Fruit fly (Drosophila melanogaster): ENCODE measurements around the gene eIF3e.
A peak's percentile ranks its signal among the peaks of the same experiment; 100 is the strongest.

eIF3e gene

DNA sequence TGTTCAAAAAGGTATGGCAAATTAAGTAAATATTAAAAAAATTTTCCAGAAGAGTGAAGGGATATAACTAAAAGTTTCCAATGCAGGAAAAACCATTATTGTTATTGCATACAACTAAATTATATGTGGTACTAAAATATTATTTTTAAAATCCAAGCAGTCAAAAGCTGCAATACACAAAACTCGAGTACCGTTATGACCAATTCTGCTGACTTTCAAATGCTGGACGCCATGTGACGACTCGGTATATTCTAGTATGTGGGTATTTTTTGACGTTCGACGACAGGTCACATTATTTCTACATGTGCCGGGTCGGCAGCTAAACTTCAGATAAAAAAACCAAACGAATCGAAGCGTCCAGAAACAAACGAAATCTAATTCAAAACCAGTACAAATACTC lies 21.4 kb upstream of the eIF3e start (continued):
- TF ChIP-seq CG30020 (tag; optimal IDR thresholded peaks at IDR 0.05) (peak; percentile 24), Elba2 (GFP tag; optimal IDR thresholded peaks at IDR 0.05) (no peak), onecut (GFP tag; IDR thresholded peaks at IDR 0.05) (no peak), CG1647 (GFP tag; optimal IDR thresholded peaks at IDR 0.05) (no peak), CG8290 (GFP tag; optimal IDR thresholded peaks at IDR 0.05) (peak; percentile 72), CG8290 (tag; optimal IDR thresholded peaks at IDR 0.05) (peak in 1 of 2 experiments; percentile 69), fu2 (GFP tag; optimal IDR thresholded peaks at IDR 0.05) (no peak), unc-4 (GFP tag; IDR thresholded peaks at IDR 0.05; ENCODE audit: partially characterized antibody) (no peak), CG1602 (GFP tag; optimal IDR thresholded peaks at IDR 0.05) (no peak), ab (GFP tag; optimal IDR thresholded peaks at IDR 0.05) (no peak), wor (GFP tag; IDR thresholded peaks at IDR 0.05) (no peak), GATAe (GFP tag; conservative IDR thresholded peaks at IDR 0.05) (peak; percentile 44; the same call in 1 of the 2 replicates), Atf-2 (GFP tag; optimal IDR thresholded peaks at IDR 0.05) (peak; percentile 18), chif (GFP tag; optimal IDR thresholded peaks at IDR 0.05) (peak in 1 of 2 experiments; percentile 32), Usf (GFP tag; optimal IDR thresholded peaks at IDR 0.05) (no peak), exex (tag; optimal IDR thresholded peaks at IDR 0.05) (no peak), Kr (GFP tag; optimal IDR thresholded peaks at IDR 0.05) (no peak), Aef1 (GFP tag; IDR thresholded peaks at IDR 0.05) (peak; percentile 19; the same call in 1 of the 3 replicates), lmd (GFP tag; IDR thresholded peaks at IDR 0.05) (no peak), CG10959 (GFP tag; IDR thresholded peaks at IDR 0.05) (no peak), dmrt11E (tag; optimal IDR thresholded peaks at IDR 0.05) (no peak), dysf (GFP tag; IDR thresholded peaks at IDR 0.05) (no peak), Ada2b (GFP tag; IDR thresholded peaks at IDR 0.05) (no peak), Neu2 (GFP tag; optimal IDR thresholded peaks at IDR 0.05; ENCODE audit: borderline replicate concordance) (no peak), insv (GFP tag; optimal IDR thresholded peaks at IDR 0.05) (peak in 1 of 2 experiments; percentile 4), fd96Cb (tag; optimal IDR thresholded peaks at IDR 0.05) (no peak), Oli (tag; optimal IDR thresholded peaks at IDR 0.05) (no peak), HLH3B (GFP tag; IDR thresholded peaks at IDR 0.05) (no peak), Ets65A (GFP tag) (peak; percentile 75), slbo (GFP tag; IDR thresholded peaks at IDR 0.05) (peak; percentile 33; the same call in 1 of the 2 replicates), sim (GFP tag; IDR thresholded peaks at IDR 0.05) (no peak), crp (GFP tag; optimal IDR thresholded peaks at IDR 0.05) (peak in 1 of 2 experiments; percentile 32), E2f1 (GFP tag; IDR thresholded peaks at IDR 0.05) (no peak), CG6272 (GFP tag; IDR thresholded peaks at IDR 0.05) (no peak), yki (optimal IDR thresholded peaks at IDR 0.05) (no peak), CG3407 (GFP tag; optimal IDR thresholded peaks at IDR 0.05) (no peak), Oaz (GFP tag; IDR thresholded peaks at IDR 0.05) (no peak), MTF-1 (GFP tag; optimal IDR thresholded peaks at IDR 0.05; ENCODE audit: borderline replicate concordance) (no peak), CG12391 (tag; optimal IDR thresholded peaks at IDR 0.05) (peak; percentile 41), CG32767 (GFP tag; IDR thresholded peaks at IDR 0.05) (no peak), eve (GFP tag; optimal IDR thresholded peaks at IDR 0.05) (no peak), p53 (GFP tag; optimal IDR thresholded peaks at IDR 0.05) (no peak), Hsf (GFP tag; optimal IDR thresholded peaks at IDR 0.05) (no peak), abd-A (tag; optimal IDR thresholded peaks at IDR 0.05) (peak; percentile 59), bbx (GFP tag; IDR thresholded peaks at IDR 0.05; ENCODE audit: partially characterized antibody) (peak; percentile 23; the same call in 1 of the 2 replicates), CG13296 (GFP tag; optimal IDR thresholded peaks at IDR 0.05) (no peak), oc (tag; optimal IDR thresholded peaks at IDR 0.05) (no peak), trem (tag; optimal IDR thresholded peaks at IDR 0.05) (peak; percentile 47), Bteb2 (GFP tag; optimal IDR thresholded peaks at IDR 0.05) (no peak), CG14441 (GFP tag; IDR thresholded peaks at IDR 0.05) (no peak), Camta (GFP tag; optimal IDR thresholded peaks at IDR 0.05) (no peak), ash1 (GFP tag; optimal IDR thresholded peaks at IDR 0.05) (no peak), inv (GFP tag; IDR thresholded peaks at IDR 0.05; ENCODE audit: partially characterized antibody) (peak; percentile 26; the same call in 1 of the 2 replicates)
